Fruit fly (Drosophila melanogaster): ENCODE measurements around the gene CG13385.

- TF ChIP-seq CTCF (optimal IDR thresholded peaks at IDR 0.05) (no peak), CG8478 (optimal IDR thresholded peaks at IDR 0.05) (no peak)
Observed at dm6 chr2L:8425212-8425611, 28.8 kb downstream of the CG13385 start.
